Worm (Caenorhabditis elegans) whole organism, midembryonic: Measurements from ENCODE around the gene skr-20.

Source experiments
- T22C8.4 ChIP-seq: fragments of 200-800 bp; sonication (Bioruptor generic); IDR thresholded peaks from 2 replicates; pipeline ENCODE4 v1.3.6; 2022; ENCODE audit warnings: missing genetic modification characterization, missing compliant biosample characterization
- cog-1 ChIP-seq: sonication (generic microtip); optimal IDR thresholded peaks from 2 replicates; lab custom pipeline; 2016; ENCODE audit warnings: missing genetic modification characterization, missing compliant biosample characterization
- flt-1 ChIP-seq: fragments of 200-800 bp; sonication (Bioruptor generic); IDR thresholded peaks from 2 replicates; pipeline ENCODE4 v1.3.6; 2022; ENCODE audit warnings: missing genetic modification characterization, missing compliant biosample characterization
- med-1 ChIP-seq: sonication (generic microtip); optimal IDR thresholded peaks from 2 replicates; lab custom pipeline; 2017; ENCODE audit warnings: missing genetic modification characterization, mild to moderate bottlenecking, missing compliant biosample characterization, antibody characterized with exemption, missing genetic modification reagents; ENCODE audit not compliant: insufficient read depth
- ref-1 ChIP-seq: fragments of 200-800 bp; sonication (Bioruptor generic); conservative IDR thresholded peaks from 2 replicates; pipeline ENCODE4 v1.3.6; 2022; ENCODE audit warnings: missing genetic modification reagents, missing genetic modification characterization, missing compliant biosample characterization
- tab-1 ChIP-seq: fragments of 200-800 bp; sonication (Bioruptor generic); IDR thresholded peaks from 2 replicates; pipeline ENCODE4 v1.3.6; 2022; ENCODE audit warnings: missing genetic modification characterization, missing compliant biosample characterization
- ztf-23 ChIP-seq: fragments of 200-800 bp; sonication (Bioruptor generic); IDR thresholded peaks from 2 replicates; pipeline ENCODE4 v1.3.6; 2022; ENCODE audit warnings: missing genetic modification reagents, missing genetic modification characterization, missing compliant biosample characterization
- ztf-29 ChIP-seq: fragments of 200-800 bp; sonication (Bioruptor generic); IDR thresholded peaks from 2 replicates; pipeline ENCODE4 v1.3.6; 2022; ENCODE audit warnings: missing genetic modification reagents, missing genetic modification characterization, missing compliant biosample characterization

DNA sequence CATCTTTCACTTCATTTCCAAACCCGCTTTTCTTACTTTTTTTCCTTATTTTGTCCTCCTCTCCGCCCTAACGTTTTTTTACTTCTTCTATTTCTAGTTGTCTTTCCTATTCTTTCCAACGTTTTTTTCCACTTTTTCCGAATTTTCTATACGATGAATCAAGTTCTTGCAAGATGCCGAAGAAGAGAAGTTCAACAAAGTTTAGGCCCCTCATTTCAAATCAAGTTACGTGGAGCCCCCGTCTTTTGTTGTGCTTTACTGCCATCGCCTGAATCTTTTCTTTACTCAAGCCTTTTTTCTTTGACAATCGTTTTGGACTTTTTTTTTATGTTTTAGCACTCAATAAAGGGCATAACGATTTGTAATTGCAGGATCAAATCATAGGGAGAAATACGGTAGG lies 21.9 kb downstream of the skr-20 start, which contains the start of gene unc-9:
- TF ChIP-seq tab-1 (GFP tag; lab: Robert Waterston, UW) (no peak), T22C8.4 (no peak), cog-1 (no peak), med-1 (GFP tag; lab: Kevin White, UChicago) (no peak), flt-1 (GFP tag; lab: Robert Waterston, UW) (no peak), ztf-29 (GFP tag; lab: Robert Waterston, UW) (no peak), ref-1 (GFP tag; lab: Robert Waterston, UW) (no peak), ztf-23 (no peak)
